Worm (Caenorhabditis elegans) whole organism, young adult: ENCODE data around the gene ZK742.4.

Source experiments
- B0019.2 ChIP-seq: fragments of 200-800 bp; sonication (Bioruptor generic); conservative IDR thresholded peaks from 2 replicates; pipeline ENCODE4 v1.3.6; 2022; ENCODE audit warnings: missing genetic modification reagents, missing genetic modification characterization, missing compliant biosample characterization
- B0336.3 ChIP-seq: fragments of 200-800 bp; sonication (Bioruptor generic); IDR thresholded peaks from 2 replicates; pipeline ENCODE4 v1.3.6; 2022; ENCODE audit warnings: missing genetic modification characterization, missing compliant biosample characterization
- C06A6.2 ChIP-seq: fragments of 200-800 bp; sonication (Bioruptor generic); conservative IDR thresholded peaks from 2 replicates; pipeline ENCODE4 v1.3.6; 2022; ENCODE audit warnings: missing genetic modification characterization, missing compliant biosample characterization
- C17E4.6 ChIP-seq: fragments of 200-800 bp; sonication (Bioruptor generic); IDR thresholded peaks from 2 replicates; pipeline ENCODE4 v1.3.6; 2022; ENCODE audit warnings: missing genetic modification reagents, missing genetic modification characterization, missing compliant biosample characterization
- F10E7.11 ChIP-seq: sonication (generic microtip); optimal IDR thresholded peaks from 2 replicates; lab custom pipeline; 2017; ENCODE audit warnings: mild to moderate bottlenecking, missing genetic modification characterization, moderate library complexity, missing compliant biosample characterization
- F33H1.4 ChIP-seq: fragments of 200-800 bp; sonication (Bioruptor generic); IDR thresholded peaks from 2 replicates; pipeline ENCODE4 v1.3.6; 2022; ENCODE audit warnings: missing genetic modification reagents, missing genetic modification characterization, missing compliant biosample characterization
- F39B2.1 ChIP-seq: fragments of 200-800 bp; sonication (Bioruptor generic); IDR thresholded peaks from 2 replicates; pipeline ENCODE4 v1.3.6; 2022; ENCODE audit warnings: missing genetic modification reagents, missing genetic modification characterization, missing compliant biosample characterization
- F49E8.2 ChIP-seq: sonication (generic microtip); optimal IDR thresholded peaks from 3 replicates; lab custom pipeline; 2017; ENCODE audit warnings: missing genetic modification characterization, mild to moderate bottlenecking, missing compliant biosample characterization, antibody characterized with exemption, moderate library complexity; ENCODE audit not compliant: insufficient read depth
- Y53G8AR.9 ChIP-seq: fragments of 200-800 bp; sonication (Bioruptor generic); conservative IDR thresholded peaks from 2 replicates; pipeline ENCODE4 v1.3.6; 2022; ENCODE audit warnings: missing genetic modification reagents, missing genetic modification characterization, missing compliant biosample characterization
- Y67H2A.10 ChIP-seq: fragments of 200-800 bp; sonication (Bioruptor generic); conservative IDR thresholded peaks from 2 replicates; pipeline ENCODE4 v1.3.6; 2022; ENCODE audit warnings: missing genetic modification reagents, missing genetic modification characterization, missing compliant biosample characterization
- Y95B8A.8 ChIP-seq: fragments of 200-800 bp; sonication (Bioruptor generic); IDR thresholded peaks from 2 replicates; pipeline ENCODE4 v1.3.6; 2022; ENCODE audit warnings: missing genetic modification reagents, missing genetic modification characterization, missing compliant biosample characterization
- aptf-3 ChIP-seq: fragments of 200-800 bp; sonication (Bioruptor generic); IDR thresholded peaks from 2 replicates; pipeline ENCODE4 v1.3.6; 2022; ENCODE audit warnings: missing genetic modification characterization, missing compliant biosample characterization
- atf-7 ChIP-seq: sonication (generic microtip); optimal IDR thresholded peaks from 2 replicates; lab custom pipeline; 2017; ENCODE audit warnings: mild to moderate bottlenecking, missing genetic modification characterization, missing compliant biosample characterization
- athp-1 ChIP-seq: sonication (generic microtip); optimal IDR thresholded peaks from 2 replicates; lab custom pipeline; 2017; ENCODE audit warnings: mild to moderate bottlenecking, missing genetic modification characterization, missing compliant biosample characterization
- attf-5 ChIP-seq: fragments of 200-800 bp; sonication (Bioruptor generic); optimal IDR thresholded peaks from 2 replicates; lab custom pipeline; 2018; ENCODE audit warnings: mild to moderate bottlenecking, missing genetic modification characterization, missing compliant biosample characterization
- bed-1 ChIP-seq: fragments of 200-800 bp; sonication (Bioruptor generic); IDR thresholded peaks from 2 replicates; pipeline ENCODE4 v1.3.6; 2022; ENCODE audit warnings: missing genetic modification reagents, missing genetic modification characterization, missing compliant biosample characterization
- cebp-2 ChIP-seq: fragments of 200-800 bp; sonication (Bioruptor generic); IDR thresholded peaks from 2 replicates; pipeline ENCODE4 v1.3.6; 2022; ENCODE audit warnings: missing genetic modification characterization, missing compliant biosample characterization
- ceh-58 ChIP-seq: fragments of 200-800 bp; sonication (Bioruptor generic); IDR thresholded peaks from 2 replicates; pipeline ENCODE4 v1.3.6; 2022; ENCODE audit warnings: missing genetic modification characterization, missing compliant biosample characterization
- ceh-91 ChIP-seq: fragments of 200-800 bp; sonication (Bioruptor generic); IDR thresholded peaks from 2 replicates; pipeline ENCODE4 v1.3.6; 2022; ENCODE audit warnings: missing genetic modification reagents, missing genetic modification characterization, missing compliant biosample characterization
- chd-7 ChIP-seq: sonication (generic microtip); optimal IDR thresholded peaks from 2 replicates; lab custom pipeline; 2016; ENCODE audit warnings: mild to moderate bottlenecking, missing genetic modification characterization, moderate library complexity, missing compliant biosample characterization
- die-1 ChIP-seq: sonication (generic microtip); optimal IDR thresholded peaks from 2 replicates; lab custom pipeline; 2016; ENCODE audit warnings: missing genotype, mild to moderate bottlenecking, missing genetic modification characterization, missing compliant biosample characterization
- dpff-1 ChIP-seq: sonication (generic microtip); optimal IDR thresholded peaks from 2 replicates; lab custom pipeline; 2017; ENCODE audit warnings: mild to moderate bottlenecking, missing genetic modification characterization, missing compliant biosample characterization
- ekl-4 ChIP-seq: fragments of 200-800 bp; sonication (Bioruptor generic); IDR thresholded peaks from 2 replicates; pipeline ENCODE4 v1.3.6; 2022; ENCODE audit warnings: missing genetic modification reagents, missing genetic modification characterization, missing compliant biosample characterization
- ets-4 ChIP-seq: fragments of 200-800 bp; sonication (Bioruptor generic); optimal IDR thresholded peaks from 2 replicates; lab custom pipeline; 2018; ENCODE audit warnings: mild to moderate bottlenecking, missing genetic modification characterization, missing compliant biosample characterization
- fkh-3 ChIP-seq: sonication (generic microtip); optimal IDR thresholded peaks from 2 replicates; lab custom pipeline; 2016; ENCODE audit warnings: mild to moderate bottlenecking, missing genetic modification characterization, missing compliant biosample characterization
- hlh-26 ChIP-seq: fragments of 200-800 bp; sonication (Bioruptor generic); conservative IDR thresholded peaks from 2 replicates; pipeline ENCODE4 v1.3.6; 2022; ENCODE audit warnings: missing genetic modification reagents, missing genetic modification characterization, missing compliant biosample characterization
- hrde-1 ChIP-seq: sonication (generic microtip); optimal IDR thresholded peaks from 2 replicates; lab custom pipeline; 2016; ENCODE audit warnings: missing genetic modification characterization, mild to moderate bottlenecking, missing compliant biosample characterization, moderate library complexity, missing genotype, missing genetic modification reagents, borderline replicate concordance
- hsf-1 ChIP-seq: fragments of 200-800 bp; sonication (Bioruptor generic); IDR thresholded peaks from 2 replicates; pipeline ENCODE4 v1.3.6; 2022; ENCODE audit warnings: missing genetic modification reagents, missing genetic modification characterization, missing compliant biosample characterization
- let-526 ChIP-seq: fragments of 200-800 bp; sonication (Bioruptor generic); IDR thresholded peaks from 2 replicates; pipeline ENCODE4 v1.3.6; 2022; ENCODE audit warnings: missing genetic modification reagents, missing genetic modification characterization, missing compliant biosample characterization
- madf-10 ChIP-seq: sonication (generic microtip); optimal IDR thresholded peaks from 2 replicates; lab custom pipeline; 2016; ENCODE audit warnings: mild to moderate bottlenecking, missing genetic modification characterization, missing compliant biosample characterization
- madf-6 ChIP-seq: fragments of 200-800 bp; sonication (Bioruptor generic); IDR thresholded peaks from 2 replicates; pipeline ENCODE4 v1.3.6; 2022; ENCODE audit warnings: missing genetic modification reagents, missing genetic modification characterization, missing compliant biosample characterization
- mxl-1 ChIP-seq: sonication (generic microtip); optimal IDR thresholded peaks from 2 replicates; lab custom pipeline; 2016; ENCODE audit warnings: missing genetic modification characterization, missing compliant biosample characterization
- nhr-120 ChIP-seq: fragments of 200-800 bp; sonication (Bioruptor generic); IDR thresholded peaks from 2 replicates; pipeline ENCODE4 v1.3.6; 2022; ENCODE audit warnings: missing genetic modification characterization, missing compliant biosample characterization
- pha-4 ChIP-seq: fragments of 150-350 bp; sonication (generic microtip); optimal IDR thresholded peaks from 2 replicates; lab custom pipeline; 2014; ENCODE audit warnings: missing biosample characterization, missing genetic modification reagents, missing genetic modification characterization
- sdz-38 ChIP-seq: sonication (generic microtip); optimal IDR thresholded peaks from 2 replicates; lab custom pipeline; 2016; ENCODE audit warnings: missing genotype, missing genetic modification characterization, missing compliant biosample characterization
- snpc-1.1 ChIP-seq: sonication (generic microtip); optimal IDR thresholded peaks from 2 replicates; lab custom pipeline; 2017; ENCODE audit warnings: missing genetic modification characterization, mild to moderate bottlenecking, missing compliant biosample characterization, antibody characterized with exemption, moderate library complexity, missing genotype, missing genetic modification reagents; ENCODE audit not compliant: insufficient read depth
- snpc-4 ChIP-seq, 5 experiments: fragments of 150-350 bp in 1 of 5; sonication (generic microtip) in 4 of 5; optimal IDR thresholded peaks; 2 replicates each; lab custom pipeline; 2014 to 2018; ENCODE audit warnings: missing genetic modification characterization in 5 of 5, missing biosample characterization in 3 of 5, antibody characterized with exemption in 2 of 5, mild to moderate bottlenecking in 2 of 5, missing compliant biosample characterization in 2 of 5, missing genotype in 2 of 5, moderate library complexity in 2 of 5, missing genetic modification reagents in 1 of 5
- unc-130 ChIP-seq: sonication (generic microtip); optimal IDR thresholded peaks from 2 replicates; lab custom pipeline; 2016; ENCODE audit warnings: missing genetic modification reagents, missing genetic modification characterization, missing compliant biosample characterization
- unc-62 ChIP-seq: fragments of 150-350 bp; optimal IDR thresholded peaks from 2 replicates; lab custom pipeline; 2014; ENCODE audit warnings: missing biosample characterization, missing genetic modification reagents, missing genetic modification characterization
- zfh-2 ChIP-seq: fragments of 200-800 bp; sonication (Bioruptor generic); conservative IDR thresholded peaks from 2 replicates; pipeline ENCODE4 v1.3.6; 2022; ENCODE audit warnings: missing genetic modification reagents, missing genetic modification characterization, missing compliant biosample characterization
- ztf-22 ChIP-seq: fragments of 200-800 bp; sonication (Bioruptor generic); optimal IDR thresholded peaks from 2 replicates; lab custom pipeline; 2018; ENCODE audit warnings: mild to moderate bottlenecking, missing genetic modification characterization, moderate library complexity, missing compliant biosample characterization
- ztf-28 ChIP-seq: fragments of 200-800 bp; sonication (Bioruptor generic); IDR thresholded peaks from 2 replicates; pipeline ENCODE4 v1.3.6; 2022; ENCODE audit warnings: missing genetic modification reagents, missing genetic modification characterization, missing compliant biosample characterization
- ztf-3 ChIP-seq: fragments of 200-800 bp; sonication (Bioruptor generic); optimal IDR thresholded peaks from 2 replicates; lab custom pipeline; 2018; ENCODE audit warnings: mild to moderate bottlenecking, missing genetic modification characterization, missing compliant biosample characterization

Gene ZK742.4

DNA sequence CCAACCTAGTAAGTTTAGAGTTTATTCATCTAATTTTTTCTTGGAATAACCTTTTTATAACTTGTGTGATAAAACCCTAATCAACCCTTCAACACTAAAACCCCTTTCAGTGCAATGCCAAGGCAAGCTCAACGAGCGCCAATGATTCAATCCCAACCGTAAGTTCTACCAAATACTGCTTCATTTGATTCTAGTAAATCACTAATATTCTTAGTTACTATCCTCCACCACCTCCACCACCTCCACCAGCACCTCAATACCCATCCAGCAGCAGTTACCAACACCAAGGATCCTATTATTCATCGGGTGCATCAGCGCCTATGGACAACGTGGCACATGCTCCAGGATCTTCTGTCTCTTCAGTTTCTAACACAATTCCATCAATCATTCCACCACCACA, 25.7 kb downstream of the ZK742.4 start (continued):
- TF ChIP-seq zfh-2 (GFP tag; lab: Robert Waterston, UW) (no peak), Y53G8AR.9 (GFP tag; lab: Robert Waterston, UW) (no peak), snpc-1.1 (no peak)

DNA sequence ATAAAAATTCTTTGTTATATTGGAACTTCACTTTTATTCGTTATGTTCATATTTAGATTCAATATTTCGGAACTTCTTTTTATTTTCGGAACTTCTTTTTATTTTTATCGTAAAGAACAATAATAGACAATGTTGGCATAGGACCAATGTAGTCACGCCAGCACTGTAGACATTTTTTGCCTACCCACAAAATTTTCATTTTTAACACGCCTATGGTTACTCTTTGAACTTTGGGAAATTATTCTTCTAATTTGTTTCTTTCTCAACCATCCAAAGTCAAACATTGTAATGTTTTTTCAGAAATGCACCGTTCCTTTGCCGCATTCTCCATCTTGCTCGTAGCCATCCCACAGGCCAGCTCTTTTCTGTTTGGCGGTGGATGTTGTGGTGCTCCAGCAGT, 26.5 kb downstream of the ZK742.4 start, which contains the start of gene C26F1.1:
Gene C26F1.1 (plus strand): TSS at position 301 of the 400 bp plus-strand sequence.
- TF ChIP-seq unc-130 (GFP tag; lab: Kevin White, UChicago) = no peak
- TF ChIP-seq Y95B8A.8 = no peak
- TF ChIP-seq ztf-28 = no peak
- no peak for TF ChIP-seq die-1 (tag; lab: Kevin White, UChicago)
- no peak for TF ChIP-seq B0019.2
- no peak for TF ChIP-seq madf-10 (tag; lab: Kevin White, UChicago)
- no peak for TF ChIP-seq aptf-3 (GFP tag; lab: Robert Waterston, UW)
- TF ChIP-seq snpc-1.1 = no peak
- no peak for TF ChIP-seq mxl-1 (tag; lab: Kevin White, UChicago)
- TF ChIP-seq let-526 (GFP tag; lab: Robert Waterston, UW) = no peak
- no peak for TF ChIP-seq F39B2.1 (GFP tag; lab: Robert Waterston, UW)
- TF ChIP-seq ets-4 = no peak
- TF ChIP-seq ceh-58 = no peak
- no peak for TF ChIP-seq fkh-3
- TF ChIP-seq F49E8.2 = no peak
- no peak for TF ChIP-seq hlh-26 (GFP tag; lab: Robert Waterston, UW)
- TF ChIP-seq C06A6.2 (GFP tag; lab: Robert Waterston, UW) = no peak
- TF ChIP-seq attf-5 = no peak
- no peak for TF ChIP-seq sdz-38 (tag; lab: Kevin White, UChicago)
- TF ChIP-seq F10E7.11 (tag; lab: Kevin White, UChicago) = no peak

ce11 chrV:7781511-7781910, 30.1 kb downstream of the ZK742.4 start, which contains the start of gene cyp-32A1:
Gene cyp-32A1, plus strand, starts transcription at chrV:7781811.
- TF ChIP-seq bed-1 (GFP tag; lab: Robert Waterston, UW) = no peak
- no peak for TF ChIP-seq cebp-2
- TF ChIP-seq unc-130 (GFP tag; lab: Kevin White, UChicago) = no peak
- TF ChIP-seq ztf-3 (GFP tag; lab: Kevin White, UChicago) = no peak
- TF ChIP-seq ekl-4 (GFP tag; lab: Robert Waterston, UW) = no peak
- TF ChIP-seq athp-1 (tag; lab: Kevin White, UChicago) = no peak
- no peak for TF ChIP-seq pha-4 (tag; lab: Kevin White, UChicago)
- TF ChIP-seq B0019.2 = no peak

ce11 chrV:7778999-7779398, 32.6 kb downstream of the ZK742.4 start:
- peak; percentile 15 for TF ChIP-seq unc-130 (GFP tag; lab: Kevin White, UChicago)
- TF ChIP-seq F39B2.1 (GFP tag; lab: Robert Waterston, UW) = no peak
- TF ChIP-seq ets-4 = no peak
- TF ChIP-seq dpff-1 = no peak
- TF ChIP-seq madf-6 (GFP tag; lab: Robert Waterston, UW) = peak; percentile 26; the same call in 1 of the 2 replicates
- TF ChIP-seq hsf-1 (GFP tag; lab: Robert Waterston, UW) = peak; percentile 61; the same call in 1 of the 2 replicates
- TF ChIP-seq hrde-1 (tag; lab: Kevin White, UChicago) = peak; percentile 75
- peak; percentile 44; the same call in 1 of the 2 replicates for TF ChIP-seq ekl-4 (GFP tag; lab: Robert Waterston, UW)
- no peak for TF ChIP-seq Y67H2A.10 (GFP tag; lab: Robert Waterston, UW)
- peak; percentile 29; the same call in 1 of the 2 replicates for TF ChIP-seq C17E4.6 (GFP tag; lab: Robert Waterston, UW)
- TF ChIP-seq snpc-4 (GFP tag; optimal IDR thresholded peaks at IDR 0.05; lab: Kevin White, UChicago) = no peak
- TF ChIP-seq snpc-4 (tag; optimal IDR thresholded peaks at IDR 0.05; lab: Kevin White, UChicago) = peak in 1 of 4 experiments; percentile 23
- peak; percentile 15 for TF ChIP-seq chd-7 (tag; lab: Kevin White, UChicago)
- TF ChIP-seq atf-7 = peak; percentile 18
- TF ChIP-seq unc-62 (GFP tag; lab: Kevin White, UChicago) = no peak
- no peak for TF ChIP-seq nhr-120 (GFP tag; lab: Robert Waterston, UW)
- TF ChIP-seq F49E8.2 = peak; percentile 38
- peak; percentile 27; the same call in 1 of the 2 replicates for TF ChIP-seq ceh-91
- no peak for TF ChIP-seq F33H1.4 (GFP tag; lab: Robert Waterston, UW)
- TF ChIP-seq B0336.3 (GFP tag; lab: Robert Waterston, UW) = peak; percentile 52; the same call in 1 of the 2 replicates
- no peak for TF ChIP-seq ztf-22 (GFP tag; lab: Kevin White, UChicago)
